Fruit fly (Drosophila melanogaster) whole organism, embryonic: ENCODE data around the gene Pgant7.

Source experiments
- Antp ChIP-seq: fragments of 200-800 bp; sonication (Bioruptor generic); optimal IDR thresholded peaks from 3 replicates; lab custom pipeline; 2016; ENCODE audit warnings: missing biosample characterization, missing genetic modification characterization
- CG10147 ChIP-seq: fragments of 200-800 bp; sonication (Bioruptor generic); optimal IDR thresholded peaks from 2 replicates; lab custom pipeline; 2019; ENCODE audit warnings: missing biosample characterization, mild to moderate bottlenecking, missing genetic modification characterization, moderate library complexity
- CG10209 ChIP-seq: fragments of 200-800 bp; sonication (Bioruptor generic); optimal IDR thresholded peaks from 3 replicates; lab custom pipeline; 2017; ENCODE audit warnings: missing biosample characterization, mild to moderate bottlenecking, missing genetic modification characterization, missing genetic modification reagents
- CG11085 ChIP-seq: fragments of 200-800 bp; sonication (Bioruptor generic); IDR thresholded peaks from 2 replicates; pipeline ENCODE4 v1.3.6; 2022; ENCODE audit warnings: missing biosample characterization, missing genetic modification characterization
- CG11504 ChIP-seq: fragments of 200-800 bp; sonication (Bioruptor generic); optimal IDR thresholded peaks from 3 replicates; lab custom pipeline; 2019; ENCODE audit warnings: missing biosample characterization, mild to moderate bottlenecking, missing genetic modification characterization, moderate library complexity
- CG11695 ChIP-seq: fragments of 200-800 bp; sonication (Bioruptor generic); IDR thresholded peaks from 3 replicates; pipeline ENCODE4 v1.3.6; 2022; ENCODE audit warnings: missing biosample characterization, missing genetic modification characterization
- CG12299 ChIP-seq: fragments of 200-800 bp; sonication (Bioruptor generic); optimal IDR thresholded peaks from 2 replicates; lab custom pipeline; 2018; ENCODE audit warnings: missing biosample characterization, mild to moderate bottlenecking, missing genetic modification characterization
- CG13287 ChIP-seq: fragments of 200-800 bp; sonication (Bioruptor generic); IDR thresholded peaks from 2 replicates; pipeline ENCODE4 v1.3.6; 2022; ENCODE audit warnings: missing biosample characterization, missing genetic modification characterization; ENCODE audit not compliant: partially characterized antibody
- CG14667 ChIP-seq: fragments of 200-800 bp; sonication (Bioruptor generic); IDR thresholded peaks from 2 replicates; pipeline ENCODE4 v1.3.6; 2022; ENCODE audit warnings: missing biosample characterization, missing genetic modification characterization
- CG15479 ChIP-seq: fragments of 200-800 bp; sonication (Bioruptor generic); optimal IDR thresholded peaks from 3 replicates; lab custom pipeline; 2019; ENCODE audit warnings: missing biosample characterization, mild to moderate bottlenecking, missing genetic modification characterization, moderate library complexity
- CG1602 ChIP-seq: fragments of 200-800 bp; sonication (Bioruptor generic); optimal IDR thresholded peaks from 3 replicates; lab custom pipeline; 2016; ENCODE audit warnings: missing biosample characterization, missing genetic modification characterization
- CG16813 ChIP-seq: fragments of 200-800 bp; sonication (Bioruptor generic); IDR thresholded peaks from 3 replicates; pipeline ENCODE4 v1.3.6; 2022; ENCODE audit warnings: missing biosample characterization, missing genetic modification characterization; ENCODE audit not compliant: partially characterized antibody
- CG17385 ChIP-seq: fragments of 200-800 bp; sonication (Bioruptor generic); optimal IDR thresholded peaks from 3 replicates; lab custom pipeline; 2018; ENCODE audit warnings: missing biosample characterization, mild to moderate bottlenecking, missing genetic modification characterization
- CG17802 ChIP-seq: fragments of 200-800 bp; sonication (Bioruptor generic); optimal IDR thresholded peaks from 2 replicates; lab custom pipeline; 2018; ENCODE audit warnings: missing biosample characterization, mild to moderate bottlenecking, missing genetic modification characterization, moderate library complexity
- CG2202 ChIP-seq: fragments of 200-800 bp; sonication (Bioruptor generic); optimal IDR thresholded peaks from 2 replicates; lab custom pipeline; 2018; ENCODE audit warnings: missing biosample characterization, mild to moderate bottlenecking, missing genetic modification characterization
- CG30403 ChIP-seq: fragments of 200-800 bp; sonication (Bioruptor generic); optimal IDR thresholded peaks from 3 replicates; lab custom pipeline; 2016; ENCODE audit warnings: missing biosample characterization, missing genetic modification characterization
- CG31224 ChIP-seq: fragments of 200-800 bp; sonication (Bioruptor generic); IDR thresholded peaks from 2 replicates; pipeline ENCODE4 v1.3.6; 2022; ENCODE audit warnings: missing biosample characterization, missing genetic modification characterization
- CG3281 ChIP-seq: fragments of 200-800 bp; sonication (Bioruptor generic); optimal IDR thresholded peaks from 3 replicates; lab custom pipeline; 2017; ENCODE audit warnings: missing biosample characterization, mild to moderate bottlenecking, missing genetic modification characterization
- CG33557 ChIP-seq: fragments of 200-800 bp; sonication (Bioruptor generic); optimal IDR thresholded peaks from 2 replicates; lab custom pipeline; 2019; ENCODE audit warnings: missing biosample characterization, mild to moderate bottlenecking, missing genetic modification characterization, moderate library complexity
- CG34376 ChIP-seq: fragments of 200-800 bp; sonication (Bioruptor generic); optimal IDR thresholded peaks from 2 replicates; lab custom pipeline; 2018; ENCODE audit warnings: missing biosample characterization, mild to moderate bottlenecking, missing genetic modification characterization
- CG4617 ChIP-seq: fragments of 200-800 bp; sonication (Bioruptor generic); optimal IDR thresholded peaks from 3 replicates; lab custom pipeline; 2016; ENCODE audit warnings: missing biosample characterization, missing genetic modification characterization, borderline replicate concordance
- CG6254 ChIP-seq: fragments of 200-800 bp; sonication (Bioruptor generic); optimal IDR thresholded peaks from 3 replicates; lab custom pipeline; 2017; ENCODE audit warnings: mild to moderate bottlenecking, missing biosample characterization, missing genetic modification reagents, missing genetic modification characterization
- CG6272 ChIP-seq: fragments of 200-800 bp; sonication (Bioruptor generic); IDR thresholded peaks from 2 replicates; pipeline ENCODE4 v1.3.6; 2022; ENCODE audit warnings: missing biosample characterization, missing genetic modification characterization
- CG6765 ChIP-seq: fragments of 200-800 bp; sonication (Bioruptor generic); optimal IDR thresholded peaks from 3 replicates; lab custom pipeline; 2017; ENCODE audit warnings: missing biosample characterization, mild to moderate bottlenecking, missing genetic modification characterization
- CHES-1-like ChIP-seq: fragments of 200-800 bp; sonication (Bioruptor generic); optimal IDR thresholded peaks from 2 replicates; lab custom pipeline; 2016; ENCODE audit warnings: missing biosample characterization, missing genetic modification characterization
- Chrac-16 ChIP-seq: fragments of 200-800 bp; sonication (Bioruptor generic); optimal IDR thresholded peaks from 3 replicates; lab custom pipeline; 2016; ENCODE audit warnings: missing biosample characterization, missing genetic modification characterization
- Dip3 ChIP-seq: fragments of 200-800 bp; sonication (Bioruptor generic); optimal IDR thresholded peaks from 3 replicates; lab custom pipeline; 2016; ENCODE audit warnings: missing biosample characterization, missing genetic modification characterization
- Elba2 ChIP-seq: fragments of 200-800 bp; sonication (Bioruptor generic); optimal IDR thresholded peaks from 3 replicates; lab custom pipeline; 2016; ENCODE audit warnings: missing biosample characterization, missing genetic modification characterization
- HHEX ChIP-seq: fragments of 200-800 bp; sonication (Bioruptor generic); optimal IDR thresholded peaks from 3 replicates; lab custom pipeline; 2017; ENCODE audit warnings: missing biosample characterization, mild to moderate bottlenecking, missing genetic modification characterization, missing genetic modification reagents
- Hmr ChIP-seq: fragments of 200-800 bp; sonication (Bioruptor generic); optimal IDR thresholded peaks from 3 replicates; lab custom pipeline; 2017; ENCODE audit warnings: mild to moderate bottlenecking, missing biosample characterization, missing genetic modification reagents, missing genetic modification characterization
- Hr3 ChIP-seq: fragments of 200-800 bp; sonication (Bioruptor generic); optimal IDR thresholded peaks from 3 replicates; lab custom pipeline; 2016; ENCODE audit warnings: missing biosample characterization, missing genetic modification characterization
- Hr39 ChIP-seq: fragments of >200 bp; optimal IDR thresholded peaks from 2 replicates; lab custom pipeline; 2017
- Kr ChIP-seq: fragments of 200-800 bp; sonication (Bioruptor generic); optimal IDR thresholded peaks from 2 replicates; lab custom pipeline; 2017; ENCODE audit warnings: missing biosample characterization, mild to moderate bottlenecking, missing genetic modification characterization
- Lpt ChIP-seq: fragments of >200 bp; optimal IDR thresholded peaks from 2 replicates; lab custom pipeline; 2018; ENCODE audit warnings: missing biosample characterization, missing genetic modification characterization
- NfI ChIP-seq: fragments of 200-800 bp; sonication (Bioruptor generic); optimal IDR thresholded peaks from 3 replicates; lab custom pipeline; 2018; ENCODE audit warnings: missing biosample characterization, mild to moderate bottlenecking, missing genetic modification characterization, moderate library complexity
- Scr ChIP-seq: fragments of 200-800 bp; sonication (Bioruptor generic); IDR thresholded peaks from 2 replicates; pipeline ENCODE4 v1.3.6; 2022; ENCODE audit warnings: missing biosample characterization, missing genetic modification characterization; ENCODE audit not compliant: partially characterized antibody
- Spps ChIP-seq: fragments of 200-800 bp; sonication (Bioruptor generic); optimal IDR thresholded peaks from 2 replicates; lab custom pipeline; 2018; ENCODE audit warnings: missing biosample characterization, mild to moderate bottlenecking, missing genetic modification characterization
- Sry-δ ChIP-seq: fragments of 200-800 bp; sonication (Bioruptor generic); optimal IDR thresholded peaks from 2 replicates; lab custom pipeline; 2016; ENCODE audit warnings: missing biosample characterization, missing genetic modification characterization
- Tbp ChIP-seq: fragments of >200 bp; optimal IDR thresholded peaks from 2 replicates; lab custom pipeline; 2018; ENCODE audit warnings: missing biosample characterization, missing genetic modification characterization
- Usf ChIP-seq: fragments of 200-800 bp; sonication (Bioruptor generic); optimal IDR thresholded peaks from 2 replicates; lab custom pipeline; 2017; ENCODE audit warnings: missing genotype, missing biosample characterization, missing genetic modification characterization
- bigmax ChIP-seq: fragments of 200-800 bp; sonication (Bioruptor generic); optimal IDR thresholded peaks from 2 replicates; lab custom pipeline; 2018; ENCODE audit warnings: missing biosample characterization, mild to moderate bottlenecking, missing genetic modification characterization
- btn ChIP-seq: fragments of 200-800 bp; sonication (Bioruptor generic); optimal IDR thresholded peaks from 2 replicates; lab custom pipeline; 2016; ENCODE audit warnings: missing biosample characterization, missing genetic modification characterization
- cato ChIP-seq: fragments of 200-800 bp; sonication (Bioruptor generic); optimal IDR thresholded peaks from 2 replicates; lab custom pipeline; 2016; ENCODE audit warnings: missing biosample characterization, missing genetic modification characterization, borderline replicate concordance
- gcm2 ChIP-seq: fragments of 200-800 bp; sonication (Bioruptor generic); optimal IDR thresholded peaks from 2 replicates; lab custom pipeline; 2016; ENCODE audit warnings: missing biosample characterization, missing genetic modification characterization
- jigr1 ChIP-seq: fragments of 200-800 bp; sonication (Bioruptor generic); IDR thresholded peaks from 3 replicates; pipeline ENCODE4 v1.3.6; 2022; ENCODE audit warnings: missing biosample characterization, missing genetic modification characterization
- maf-S ChIP-seq: fragments of 200-800 bp; sonication (Bioruptor generic); optimal IDR thresholded peaks from 2 replicates; lab custom pipeline; 2016; ENCODE audit warnings: missing biosample characterization, missing genetic modification characterization
- prd ChIP-seq, 3 experiments: fragments of >200 bp in 2 of 3; fragments of 200-800 bp in 1 of 3; sonication (Bioruptor generic) in 1 of 3; optimal IDR thresholded peaks in 2 of 3; IDR thresholded peaks in 1 of 3; 2 replicates in 2 of 3; 3 replicates in 1 of 3; pipeline versions ENCODE4 v1.3.6 to Lab custom; 2017 to 2022; ENCODE audit warnings: missing biosample characterization in 1 of 3, missing genetic modification characterization in 1 of 3
- pum ChIP-seq: fragments of 200-800 bp; sonication (Bioruptor generic); optimal IDR thresholded peaks from 2 replicates; lab custom pipeline; 2016; ENCODE audit warnings: missing biosample characterization, missing genetic modification characterization
- schlank ChIP-seq: fragments of 200-800 bp; sonication (Bioruptor generic); optimal IDR thresholded peaks from 2 replicates; lab custom pipeline; 2018; ENCODE audit warnings: missing biosample characterization, mild to moderate bottlenecking, missing genetic modification characterization
- sens-2 ChIP-seq: fragments of 200-800 bp; sonication (Bioruptor generic); IDR thresholded peaks from 2 replicates; pipeline ENCODE4 v1.3.6; 2022; ENCODE audit warnings: missing biosample characterization, missing genetic modification characterization
- so ChIP-seq: fragments of 200-800 bp; sonication (Bioruptor generic); IDR thresholded peaks from 3 replicates; pipeline ENCODE4 v1.3.6; 2022; ENCODE audit warnings: missing biosample characterization, missing genetic modification characterization
- ttk ChIP-seq: fragments of 200-800 bp; sonication (Bioruptor generic); IDR thresholded peaks from 2 replicates; pipeline ENCODE4 v2.1.2; 2022; ENCODE audit warnings: missing biosample characterization, missing genetic modification characterization

The Pgant7 gene

DNA sequence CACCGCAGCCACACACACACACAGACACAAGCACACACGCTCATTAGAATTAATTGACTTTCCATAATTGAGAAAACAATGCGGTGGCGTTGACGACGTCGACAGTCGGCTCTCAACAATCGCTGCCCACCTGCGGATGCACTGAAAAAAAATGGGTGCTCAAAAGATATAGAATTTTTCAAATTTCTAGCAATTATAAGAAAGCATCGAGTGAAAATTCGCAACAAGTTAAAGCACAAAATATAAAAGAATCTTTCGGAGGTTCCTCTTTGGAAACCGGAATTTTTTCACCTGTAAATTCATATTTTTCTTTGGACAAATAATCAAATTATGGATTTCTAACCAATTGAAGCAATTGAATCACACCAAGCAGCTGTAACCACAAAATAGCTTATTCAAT is 42.1 kb upstream of the Pgant7 start (continued):
- no peak for TF ChIP-seq cato (GFP tag; lab: Kevin White, UChicago)
- TF ChIP-seq btn, result no peak
- no peak for TF ChIP-seq CG4617 (GFP tag; lab: Kevin White, UChicago)
- TF ChIP-seq prd (optimal IDR thresholded peaks at IDR 0.05; lab: Kevin White, UChicago), result no peak
- TF ChIP-seq prd (GFP tag; IDR thresholded peaks at IDR 0.05; lab: Robert Waterston, UW), result peak; percentile 55; the same call in 2 of the 3 replicates
- no peak for TF ChIP-seq maf-S (GFP tag; lab: Kevin White, UChicago)
- no peak for TF ChIP-seq CG10209 (GFP tag; lab: Kevin White, UChicago)
- no peak for TF ChIP-seq CG12299 (tag; lab: Kevin White, UChicago)
- TF ChIP-seq CG3281 (GFP tag; lab: Kevin White, UChicago), result no peak
- TF ChIP-seq Tbp (GFP tag; lab: Kevin White, UChicago), result no peak
- peak; percentile 44 for TF ChIP-seq CG11504
- no peak for TF ChIP-seq CG14667
- TF ChIP-seq Elba2 (GFP tag; lab: Kevin White, UChicago), result no peak
- TF ChIP-seq CHES-1-like, result no peak
- TF ChIP-seq CG15479 (GFP tag; lab: Kevin White, UChicago), result no peak
- no peak for TF ChIP-seq bigmax (GFP tag; lab: Kevin White, UChicago)
- TF ChIP-seq CG31224 (GFP tag; lab: Robert Waterston, UW), result no peak
- TF ChIP-seq CG6765 (GFP tag; lab: Kevin White, UChicago), result no peak
- TF ChIP-seq Sry-δ (GFP tag; lab: Kevin White, UChicago), result no peak
- peak; percentile 25 for TF ChIP-seq CG6254 (GFP tag; lab: Kevin White, UChicago)
- no peak for TF ChIP-seq Lpt (GFP tag; lab: Kevin White, UChicago)
- TF ChIP-seq CG11085, result no peak
- TF ChIP-seq CG30403 (GFP tag; lab: Kevin White, UChicago), result peak; percentile 8
- no peak for TF ChIP-seq Usf (GFP tag; lab: Kevin White, UChicago)
- no peak for TF ChIP-seq HHEX (GFP tag; lab: Kevin White, UChicago)
- TF ChIP-seq CG33557 (GFP tag; lab: Kevin White, UChicago), result no peak
- no peak for TF ChIP-seq CG2202 (tag; lab: Kevin White, UChicago)
- TF ChIP-seq CG34376 (GFP tag; lab: Kevin White, UChicago), result no peak
- TF ChIP-seq ttk (GFP tag; lab: Robert Waterston, UW), result no peak
- TF ChIP-seq jigr1, result no peak
- peak; percentile 1 for TF ChIP-seq Chrac-16
- no peak for TF ChIP-seq sens-2 (GFP tag; lab: Robert Waterston, UW)
- TF ChIP-seq pum (GFP tag; lab: Kevin White, UChicago), result no peak
- no peak for TF ChIP-seq Hr39 (lab: Kevin White, UChicago)
- no peak for TF ChIP-seq CG10147 (GFP tag; lab: Kevin White, UChicago)
- peak; percentile 5 for TF ChIP-seq Antp (GFP tag; lab: Kevin White, UChicago)
- no peak for TF ChIP-seq so
- TF ChIP-seq CG6272 (GFP tag; lab: Robert Waterston, UW), result no peak
- no peak for TF ChIP-seq Dip3 (GFP tag; lab: Kevin White, UChicago)
- TF ChIP-seq Hr3 (GFP tag; lab: Kevin White, UChicago), result no peak
- no peak for TF ChIP-seq CG17385 (GFP tag; lab: Kevin White, UChicago)
- no peak for TF ChIP-seq gcm2
- no peak for TF ChIP-seq CG16813 (GFP tag; lab: Robert Waterston, UW)
- TF ChIP-seq NfI (GFP tag; lab: Kevin White, UChicago), result no peak
- TF ChIP-seq Scr (GFP tag; lab: Robert Waterston, UW), result no peak
- TF ChIP-seq Kr (GFP tag; lab: Kevin White, UChicago), result no peak
- no peak for TF ChIP-seq CG13287 (GFP tag; lab: Robert Waterston, UW)
- no peak for TF ChIP-seq schlank (tag; lab: Kevin White, UChicago)
- no peak for TF ChIP-seq CG1602
- TF ChIP-seq CG17802 (tag; lab: Kevin White, UChicago), result no peak
- no peak for TF ChIP-seq Spps (tag; lab: Kevin White, UChicago)
- no peak for TF ChIP-seq Hmr (GFP tag; lab: Kevin White, UChicago)
- no peak for TF ChIP-seq CG11695 (GFP tag; lab: Robert Waterston, UW)
